Fruit fly (Drosophila melanogaster) whole organism, embryonic: Measurements from ENCODE around the gene CG11085.

Experiments
- CG11398 ChIP-seq: fragments of 200-800 bp; sonication (Bioruptor generic); optimal IDR thresholded peaks from 2 replicates; lab custom pipeline; 2016; ENCODE audit warnings: missing biosample characterization, missing genetic modification characterization
- CG13424 ChIP-seq: fragments of 200-800 bp; sonication (Bioruptor generic); optimal IDR thresholded peaks from 2 replicates; lab custom pipeline; 2019; ENCODE audit warnings: missing biosample characterization, mild to moderate bottlenecking, missing genetic modification characterization, moderate library complexity
- CG17328 ChIP-seq: fragments of 200-800 bp; sonication (Bioruptor generic); IDR thresholded peaks from 2 replicates; pipeline ENCODE4 v1.3.6; 2022; ENCODE audit warnings: missing biosample characterization, missing genetic modification characterization
- CG17829 ChIP-seq: fragments of 200-800 bp; optimal IDR thresholded peaks from 2 replicates; lab custom pipeline; 2019; ENCODE audit warnings: missing biosample characterization, mild to moderate bottlenecking, missing genetic modification characterization, moderate library complexity
- CG17912 ChIP-seq: fragments of 200-800 bp; sonication (Bioruptor generic); optimal IDR thresholded peaks from 2 replicates; lab custom pipeline; 2018; ENCODE audit warnings: missing biosample characterization, mild to moderate bottlenecking, missing genetic modification characterization
- CG18619 ChIP-seq: fragments of 200-800 bp; sonication (Bioruptor generic); optimal IDR thresholded peaks from 3 replicates; lab custom pipeline; 2017; ENCODE audit warnings: missing biosample characterization, mild to moderate bottlenecking, missing genetic modification characterization
- CG30403 ChIP-seq: fragments of 200-800 bp; sonication (Bioruptor generic); optimal IDR thresholded peaks from 3 replicates; lab custom pipeline; 2016; ENCODE audit warnings: missing biosample characterization, missing genetic modification characterization
- CG32767 ChIP-seq: fragments of 200-800 bp; sonication (Bioruptor generic); IDR thresholded peaks from 2 replicates; pipeline ENCODE4 v1.3.6; 2022; ENCODE audit warnings: missing biosample characterization, missing genetic modification characterization
- CG7372 ChIP-seq: fragments of 200-800 bp; sonication (Bioruptor generic); IDR thresholded peaks from 2 replicates; pipeline ENCODE4 v1.3.6; 2022; ENCODE audit warnings: missing biosample characterization, missing genetic modification characterization
- CG7556 ChIP-seq: fragments of 200-800 bp; sonication (Bioruptor generic); optimal IDR thresholded peaks from 2 replicates; lab custom pipeline; 2017; ENCODE audit warnings: missing biosample characterization, mild to moderate bottlenecking, missing genetic modification characterization
- CG7839 ChIP-seq: fragments of 200-800 bp; sonication (Bioruptor generic); optimal IDR thresholded peaks from 3 replicates; lab custom pipeline; 2018; ENCODE audit warnings: missing biosample characterization, mild to moderate bottlenecking, missing genetic modification characterization, moderate library complexity
- CG8281 ChIP-seq: fragments of 200-800 bp; sonication (Bioruptor generic); optimal IDR thresholded peaks from 2 replicates; lab custom pipeline; 2018; ENCODE audit warnings: missing biosample characterization, mild to moderate bottlenecking, missing genetic modification characterization, moderate library complexity
- CG8290 ChIP-seq, 3 experiments: fragments of 200-800 bp; sonication (Bioruptor generic); optimal IDR thresholded peaks; 2 replicates each; lab custom pipeline; 2016 to 2019; ENCODE audit warnings: missing biosample characterization in 3 of 3, missing genetic modification characterization in 3 of 3, mild to moderate bottlenecking in 2 of 3, moderate library complexity in 1 of 3
- CG9437 ChIP-seq: fragments of 200-800 bp; sonication (Bioruptor generic); optimal IDR thresholded peaks from 2 replicates; lab custom pipeline; 2018; ENCODE audit warnings: missing biosample characterization, mild to moderate bottlenecking, missing genetic modification characterization
- Dek ChIP-seq: fragments of 200-800 bp; sonication (Bioruptor generic); optimal IDR thresholded peaks from 3 replicates; lab custom pipeline; 2019; ENCODE audit warnings: missing biosample characterization, mild to moderate bottlenecking, missing genetic modification characterization, moderate library complexity
- Doc2 ChIP-seq: fragments of 200-800 bp; sonication (Bioruptor generic); IDR thresholded peaks from 2 replicates; pipeline ENCODE4 v1.3.6; 2022; ENCODE audit warnings: missing biosample characterization, missing genetic modification characterization
- HLH4C ChIP-seq: fragments of 200-800 bp; sonication (Bioruptor generic); IDR thresholded peaks from 3 replicates; pipeline ENCODE4 v1.3.6; 2022; ENCODE audit warnings: missing biosample characterization, missing genetic modification characterization; ENCODE audit not compliant: partially characterized antibody
- HLHmδ ChIP-seq: fragments of 200-800 bp; sonication (Bioruptor generic); optimal IDR thresholded peaks from 2 replicates; lab custom pipeline; 2018; ENCODE audit warnings: missing biosample characterization, mild to moderate bottlenecking, missing genetic modification characterization, moderate library complexity
- Hand ChIP-seq: fragments of 200-800 bp; sonication (Bioruptor generic); optimal IDR thresholded peaks from 2 replicates; lab custom pipeline; 2017; ENCODE audit warnings: mild to moderate bottlenecking, missing biosample characterization, missing genetic modification reagents, missing genetic modification characterization
- HmgZ ChIP-seq: fragments of 200-800 bp; sonication (Bioruptor generic); optimal IDR thresholded peaks from 2 replicates; lab custom pipeline; 2018; ENCODE audit warnings: missing biosample characterization, mild to moderate bottlenecking, missing genetic modification characterization
- Hr78 ChIP-seq, 2 experiments: fragments of 200-800 bp in 1 of 2; fragments of >200 bp in 1 of 2; sonication (Bioruptor generic) in 1 of 2; optimal IDR thresholded peaks; 2 replicates each; lab custom pipeline; 2017 to 2019; ENCODE audit warnings: missing biosample characterization in 2 of 2, missing genetic modification characterization in 2 of 2, mild to moderate bottlenecking in 1 of 2, moderate library complexity in 1 of 2
- Jarid2 ChIP-seq: fragments of 200-800 bp; sonication (Bioruptor generic); optimal IDR thresholded peaks from 3 replicates; lab custom pipeline; 2017; ENCODE audit warnings: mild to moderate bottlenecking, missing biosample characterization, missing genetic modification reagents, missing genetic modification characterization
- MBD-R2 ChIP-seq: fragments of 200-800 bp; sonication (Bioruptor generic); IDR thresholded peaks from 2 replicates; pipeline ENCODE4 v1.3.6; 2022; ENCODE audit warnings: missing biosample characterization, missing genetic modification characterization
- MESR4 ChIP-seq: fragments of 200-800 bp; sonication (Bioruptor generic); optimal IDR thresholded peaks from 2 replicates; lab custom pipeline; 2018; ENCODE audit warnings: missing biosample characterization, mild to moderate bottlenecking, missing genetic modification characterization, moderate library complexity
- Nf-YC ChIP-seq: fragments of 200-800 bp; optimal IDR thresholded peaks from 3 replicates; lab custom pipeline; 2019; ENCODE audit warnings: missing biosample characterization, mild to moderate bottlenecking, missing genetic modification characterization, moderate library complexity
- Ravus ChIP-seq: fragments of 200-800 bp; sonication (Bioruptor generic); IDR thresholded peaks from 2 replicates; pipeline ENCODE4 v1.3.6; 2022; ENCODE audit warnings: missing biosample characterization, missing genetic modification characterization
- Scr ChIP-seq: fragments of 200-800 bp; sonication (Bioruptor generic); IDR thresholded peaks from 2 replicates; pipeline ENCODE4 v1.3.6; 2022; ENCODE audit warnings: missing biosample characterization, missing genetic modification characterization; ENCODE audit not compliant: partially characterized antibody
- cato ChIP-seq: fragments of 200-800 bp; sonication (Bioruptor generic); optimal IDR thresholded peaks from 2 replicates; lab custom pipeline; 2016; ENCODE audit warnings: missing biosample characterization, missing genetic modification characterization, borderline replicate concordance
- caup ChIP-seq: fragments of 200-800 bp; sonication (Bioruptor generic); optimal IDR thresholded peaks from 3 replicates; lab custom pipeline; 2017; ENCODE audit warnings: missing biosample characterization, mild to moderate bottlenecking, missing genetic modification characterization, moderate library complexity; ENCODE audit not compliant: severe bottlenecking
- chif ChIP-seq, 2 experiments: fragments of 200-800 bp; sonication (Bioruptor generic); optimal IDR thresholded peaks; 3 replicates each; lab custom pipeline; 2016; ENCODE audit warnings: missing biosample characterization in 2 of 2, missing genetic modification characterization in 2 of 2
- chinmo ChIP-seq: fragments of 200-800 bp; sonication (Bioruptor generic); IDR thresholded peaks from 4 replicates; pipeline ENCODE4 v1.3.6; 2022; ENCODE audit warnings: missing biosample characterization, missing genetic modification characterization; ENCODE audit not compliant: partially characterized antibody
- chm ChIP-seq: fragments of 200-800 bp; sonication (Bioruptor generic); IDR thresholded peaks from 2 replicates; pipeline ENCODE4 v1.3.6; 2022; ENCODE audit warnings: missing biosample characterization, missing genetic modification characterization
- cwo ChIP-seq: fragments of 200-800 bp; sonication (Bioruptor generic); optimal IDR thresholded peaks from 3 replicates; lab custom pipeline; 2017; ENCODE audit warnings: missing biosample characterization, missing genetic modification characterization, mild to moderate bottlenecking, moderate library complexity, missing genetic modification reagents
- dimm ChIP-seq: fragments of 200-800 bp; sonication (Bioruptor generic); IDR thresholded peaks from 2 replicates; pipeline ENCODE4 v1.3.6; 2022; ENCODE audit warnings: missing biosample characterization, missing genetic modification characterization
- gcm ChIP-seq: fragments of 200-800 bp; sonication (Bioruptor generic); optimal IDR thresholded peaks from 2 replicates; lab custom pipeline; 2019; ENCODE audit warnings: missing biosample characterization, mild to moderate bottlenecking, missing genetic modification characterization, moderate library complexity
- hb ChIP-seq: fragments of 200-800 bp; sonication (Bioruptor generic); IDR thresholded peaks from 3 replicates; pipeline ENCODE4 v1.3.6; 2022; ENCODE audit warnings: missing biosample characterization, missing genetic modification characterization; ENCODE audit not compliant: partially characterized antibody
- hbn ChIP-seq: fragments of 200-800 bp; sonication (Bioruptor generic); IDR thresholded peaks from 2 replicates; pipeline ENCODE4 v1.3.6; 2022; ENCODE audit warnings: missing biosample characterization, missing genetic modification characterization; ENCODE audit not compliant: partially characterized antibody
- kay ChIP-seq: fragments of 200-800 bp; sonication (Bioruptor generic); optimal IDR thresholded peaks from 2 replicates; lab custom pipeline; 2016; ENCODE audit warnings: missing biosample characterization, missing genetic modification characterization
- kni ChIP-seq: fragments of 200-800 bp; sonication (Bioruptor generic); optimal IDR thresholded peaks from 3 replicates; lab custom pipeline; 2017; ENCODE audit warnings: mild to moderate bottlenecking, missing biosample characterization, missing genetic modification reagents, missing genetic modification characterization
- lab ChIP-seq: fragments of 200-800 bp; sonication (Bioruptor generic); optimal IDR thresholded peaks from 3 replicates; lab custom pipeline; 2017; ENCODE audit warnings: missing biosample characterization, missing genetic modification characterization, mild to moderate bottlenecking, moderate library complexity, missing genetic modification reagents
- maf-S ChIP-seq: fragments of 200-800 bp; sonication (Bioruptor generic); optimal IDR thresholded peaks from 2 replicates; lab custom pipeline; 2016; ENCODE audit warnings: missing biosample characterization, missing genetic modification characterization
- nerfin-1 ChIP-seq: fragments of 200-800 bp; sonication (Bioruptor generic); optimal IDR thresholded peaks from 3 replicates; lab custom pipeline; 2019; ENCODE audit warnings: missing biosample characterization, mild to moderate bottlenecking, missing genetic modification characterization, moderate library complexity
- nerfin-2 ChIP-seq: fragments of 200-800 bp; sonication (Bioruptor generic); IDR thresholded peaks from 2 replicates; pipeline ENCODE4 v1.3.6; 2022; ENCODE audit warnings: missing biosample characterization, missing genetic modification characterization; ENCODE audit not compliant: partially characterized antibody
- p53 ChIP-seq: fragments of 200-800 bp; sonication (Bioruptor generic); optimal IDR thresholded peaks from 2 replicates; lab custom pipeline; 2016; ENCODE audit warnings: missing biosample characterization, missing genetic modification characterization
- pros ChIP-seq: fragments of 200-800 bp; sonication (Bioruptor generic); optimal IDR thresholded peaks from 3 replicates; lab custom pipeline; 2019; ENCODE audit warnings: missing biosample characterization, mild to moderate bottlenecking, missing genetic modification characterization, moderate library complexity
- slou ChIP-seq: fragments of 200-800 bp; sonication (Bioruptor generic); optimal IDR thresholded peaks from 3 replicates; lab custom pipeline; 2016; ENCODE audit warnings: missing biosample characterization, missing genetic modification characterization
- sna ChIP-seq: fragments of 200-800 bp; sonication (Bioruptor generic); IDR thresholded peaks from 2 replicates; pipeline ENCODE4 v1.3.6; 2022; ENCODE audit warnings: missing biosample characterization, missing genetic modification characterization; ENCODE audit not compliant: partially characterized antibody
- zfh1 ChIP-seq: fragments of 200-800 bp; sonication (Bioruptor generic); IDR thresholded peaks from 3 replicates; pipeline ENCODE4 v1.3.6; 2022; ENCODE audit warnings: missing biosample characterization, missing genetic modification characterization

The CG11085 gene

DNA sequence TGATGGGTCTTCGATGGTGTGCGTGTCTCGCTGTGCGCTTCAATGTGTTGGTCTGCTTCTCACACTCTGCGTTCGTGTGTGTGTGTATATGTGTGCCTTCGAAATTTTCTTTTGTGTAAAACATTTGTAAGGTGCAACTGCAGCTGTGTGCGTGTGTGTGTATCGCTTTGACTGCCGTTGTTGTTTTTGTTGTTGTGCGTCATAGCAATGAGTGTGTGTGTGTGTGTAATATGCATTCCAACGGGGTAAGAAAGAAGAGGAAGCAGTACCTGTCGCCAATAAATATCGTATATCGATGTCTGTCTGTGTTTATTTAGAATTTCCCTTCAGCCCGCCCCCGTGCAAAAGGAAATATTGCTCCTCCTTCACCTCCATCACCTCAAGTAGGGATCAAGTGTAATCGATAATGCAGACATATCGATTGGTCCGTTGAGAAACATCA, 38.2 kb downstream of the CG11085 start (continued):
- TF ChIP-seq gcm (GFP tag; lab: Kevin White, UChicago) (peak; percentile 4), kay (GFP tag; lab: Kevin White, UChicago) (peak; percentile 50), CG8281 (tag; lab: Kevin White, UChicago) (no peak), zfh1 (GFP tag; lab: Robert Waterston, UW) (no peak), CG7839 (tag; lab: Kevin White, UChicago) (no peak), CG32767 (GFP tag; lab: Robert Waterston, UW) (peak; percentile 57; the same call in 1 of the 2 replicates), CG17328 (no peak), Ravus (no peak), hbn (GFP tag; lab: Robert Waterston, UW) (0 out of 2 replicates have a peak, but pooled peaks have one; percentile 32), slou (no peak), pros (peak; percentile 85), kni (peak; percentile 46), hb (GFP tag; lab: Robert Waterston, UW) (no peak), Hand (no peak), CG18619 (GFP tag; lab: Kevin White, UChicago) (no peak), lab (peak; percentile 16), Doc2 (GFP tag; lab: Robert Waterston, UW) (no peak), MBD-R2 (GFP tag; lab: Robert Waterston, UW) (peak; percentile 28; the same call in 1 of the 2 replicates), Dek (tag; lab: Kevin White, UChicago) (no peak), Jarid2 (no peak), CG9437 (GFP tag; lab: Kevin White, UChicago) (peak; percentile 3), CG17829 (tag; lab: Kevin White, UChicago) (peak; percentile 54), chinmo (GFP tag; lab: Robert Waterston, UW) (peak; percentile 93), HLHmδ (GFP tag; lab: Kevin White, UChicago) (no peak), CG7372 (GFP tag; lab: Robert Waterston, UW) (no peak), caup (no peak), chm (GFP tag; lab: Robert Waterston, UW) (no peak), HLH4C (GFP tag; lab: Robert Waterston, UW) (peak; percentile 63), Hr78 (GFP tag; optimal IDR thresholded peaks at IDR 0.05; lab: Kevin White, UChicago) (no peak), CG7556 (GFP tag; lab: Kevin White, UChicago) (no peak), CG30403 (no peak), sna (GFP tag; lab: Robert Waterston, UW) (peak; percentile 56; the same call in 1 of the 2 replicates), nerfin-1 (tag; lab: Kevin White, UChicago) (peak; percentile 74), CG11398 (GFP tag; lab: Kevin White, UChicago) (no peak), cwo (no peak), chif (GFP tag; optimal IDR thresholded peaks at IDR 0.05; lab: Kevin White, UChicago) (no peak), CG17912 (peak; percentile 60), dimm (GFP tag; lab: Robert Waterston, UW) (no peak), CG13424 (no peak), CG8290 (GFP tag; optimal IDR thresholded peaks at IDR 0.05; lab: Kevin White, UChicago) (peak; percentile 1), CG8290 (tag; optimal IDR thresholded peaks at IDR 0.05; lab: Kevin White, UChicago) (peak; percentile 5 to 35), p53 (GFP tag; lab: Kevin White, UChicago) (no peak), Scr (peak; percentile 56), Nf-YC (tag; lab: Kevin White, UChicago) (peak; percentile 16), cato (no peak), nerfin-2 (peak; percentile 66), maf-S (GFP tag; lab: Kevin White, UChicago) (no peak), MESR4 (peak; percentile 34), HmgZ (peak; percentile 35)
